Fruit fly (Drosophila melanogaster) whole organism, embryonic: ENCODE measurements around the gene CG7714.

ENCODE experiments used
- CG12155 ChIP-seq: fragments of 200-800 bp; sonication (Bioruptor generic); optimal IDR thresholded peaks from 3 replicates; lab custom pipeline; 2016; ENCODE audit warnings: missing biosample characterization, missing genetic modification characterization
- CG13775 ChIP-seq: fragments of 200-800 bp; sonication (Bioruptor generic); optimal IDR thresholded peaks from 3 replicates; lab custom pipeline; 2017; ENCODE audit warnings: missing biosample characterization, mild to moderate bottlenecking, missing genetic modification characterization
- CG32772 ChIP-seq: fragments of 200-800 bp; sonication (Bioruptor generic); IDR thresholded peaks from 2 replicates; pipeline ENCODE4 v1.3.6; 2022; ENCODE audit warnings: missing biosample characterization, missing genetic modification characterization
- MBD-R2 ChIP-seq: fragments of 200-800 bp; sonication (Bioruptor generic); IDR thresholded peaks from 2 replicates; pipeline ENCODE4 v1.3.6; 2022; ENCODE audit warnings: missing biosample characterization, missing genetic modification characterization
- Max ChIP-seq: fragments of 200-800 bp; sonication (Bioruptor generic); optimal IDR thresholded peaks from 2 replicates; lab custom pipeline; 2016; ENCODE audit warnings: missing biosample characterization, mild to moderate bottlenecking, missing genetic modification characterization
- Sin3A ChIP-seq: fragments of >200 bp; optimal IDR thresholded peaks from 2 replicates; lab custom pipeline; 2018
- Xbp1 ChIP-seq: fragments of 200-800 bp; sonication (Bioruptor generic); optimal IDR thresholded peaks from 3 replicates; lab custom pipeline; 2016; ENCODE audit warnings: missing biosample characterization, mild to moderate bottlenecking, missing genetic modification characterization
- ssp ChIP-seq: fragments of 200-800 bp; sonication (Bioruptor generic); IDR thresholded peaks from 2 replicates; pipeline ENCODE4 v1.3.6; 2022; ENCODE audit warnings: missing biosample characterization, missing genetic modification characterization

Gene CG7714

dm6 chr3R:18677500-18677940, 48.7 kb downstream of the CG7714 start, which contains the start of the genes dind and CG7706 (continued):
- TF ChIP-seq ssp (peak; percentile 86), Xbp1 (GFP tag; lab: Kevin White, UChicago) (peak; percentile 27), Sin3A (lab: Kevin White, UChicago) (peak; percentile 39), Max (GFP tag; lab: Kevin White, UChicago) (peak; percentile 23), CG32772 (GFP tag; lab: Robert Waterston, UW) (no peak), MBD-R2 (peak; percentile 79), CG12155 (GFP tag; lab: Kevin White, UChicago) (peak; percentile 0), CG13775 (GFP tag; lab: Kevin White, UChicago) (peak; percentile 15)
